Worm (Caenorhabditis elegans) whole organism, young adult: ENCODE measurements around the gene mlc-2.

Experiments
- B0019.2 ChIP-seq: fragments of 200-800 bp; sonication (Bioruptor generic); conservative IDR thresholded peaks from 2 replicates; pipeline ENCODE4 v1.3.6; 2022; ENCODE audit warnings: missing genetic modification reagents, missing genetic modification characterization, missing compliant biosample characterization
- B0035.1 ChIP-seq: sonication (generic microtip); optimal IDR thresholded peaks from 2 replicates; lab custom pipeline; 2016; ENCODE audit warnings: missing genetic modification characterization, mild to moderate bottlenecking, missing compliant biosample characterization, missing genotype, missing genetic modification reagents
- C17E4.6 ChIP-seq: fragments of 200-800 bp; sonication (Bioruptor generic); IDR thresholded peaks from 2 replicates; pipeline ENCODE4 v1.3.6; 2022; ENCODE audit warnings: missing genetic modification reagents, missing genetic modification characterization, missing compliant biosample characterization
- F22D6.2 ChIP-seq: sonication (generic microtip); optimal IDR thresholded peaks from 2 replicates; lab custom pipeline; 2016; ENCODE audit warnings: mild to moderate bottlenecking, missing genetic modification characterization, missing compliant biosample characterization
- F33H1.4 ChIP-seq: fragments of 200-800 bp; sonication (Bioruptor generic); IDR thresholded peaks from 2 replicates; pipeline ENCODE4 v1.3.6; 2022; ENCODE audit warnings: missing genetic modification reagents, missing genetic modification characterization, missing compliant biosample characterization
- F57A8.1 ChIP-seq: fragments of 200-800 bp; sonication (Bioruptor generic); optimal IDR thresholded peaks from 2 replicates; lab custom pipeline; 2018; ENCODE audit warnings: mild to moderate bottlenecking, missing genetic modification characterization, moderate library complexity, missing compliant biosample characterization
- T26A5.8 ChIP-seq: sonication (generic microtip); optimal IDR thresholded peaks from 2 replicates; lab custom pipeline; 2016; ENCODE audit warnings: missing genetic modification characterization, missing compliant biosample characterization
- ZK185.1 ChIP-seq: sonication (generic microtip); optimal IDR thresholded peaks from 2 replicates; lab custom pipeline; 2016; ENCODE audit warnings: mild to moderate bottlenecking, missing genetic modification characterization, missing compliant biosample characterization; ENCODE audit not compliant: poor library complexity, severe bottlenecking
- akir-1 ChIP-seq: fragments of 200-800 bp; sonication (Bioruptor generic); optimal IDR thresholded peaks from 2 replicates; lab custom pipeline; 2018; ENCODE audit warnings: mild to moderate bottlenecking, missing genetic modification characterization, moderate library complexity, missing compliant biosample characterization
- attf-5 ChIP-seq: fragments of 200-800 bp; sonication (Bioruptor generic); optimal IDR thresholded peaks from 2 replicates; lab custom pipeline; 2018; ENCODE audit warnings: mild to moderate bottlenecking, missing genetic modification characterization, missing compliant biosample characterization
- attf-6 ChIP-seq: fragments of 200-800 bp; sonication (Bioruptor generic); IDR thresholded peaks from 2 replicates; pipeline ENCODE4 v1.3.6; 2022; ENCODE audit warnings: missing genetic modification reagents, missing genetic modification characterization, missing compliant biosample characterization
- ceh-100 ChIP-seq: fragments of 200-800 bp; sonication (Bioruptor generic); IDR thresholded peaks from 2 replicates; pipeline ENCODE4 v1.3.6; 2022; ENCODE audit warnings: missing genetic modification reagents, missing genetic modification characterization, missing compliant biosample characterization
- ceh-27 ChIP-seq: fragments of 200-800 bp; sonication (Bioruptor generic); optimal IDR thresholded peaks from 2 replicates; lab custom pipeline; 2018; ENCODE audit warnings: mild to moderate bottlenecking, missing genetic modification characterization, moderate library complexity, missing compliant biosample characterization
- dpff-1 ChIP-seq: sonication (generic microtip); optimal IDR thresholded peaks from 2 replicates; lab custom pipeline; 2017; ENCODE audit warnings: mild to moderate bottlenecking, missing genetic modification characterization, missing compliant biosample characterization
- egl-18 ChIP-seq: fragments of 200-800 bp; sonication (Bioruptor generic); IDR thresholded peaks from 2 replicates; pipeline ENCODE4 v1.3.6; 2022; ENCODE audit warnings: missing genetic modification reagents, missing genetic modification characterization, missing compliant biosample characterization
- ets-4 ChIP-seq: fragments of 200-800 bp; sonication (Bioruptor generic); optimal IDR thresholded peaks from 2 replicates; lab custom pipeline; 2018; ENCODE audit warnings: mild to moderate bottlenecking, missing genetic modification characterization, missing compliant biosample characterization
- fkh-3 ChIP-seq: sonication (generic microtip); optimal IDR thresholded peaks from 2 replicates; lab custom pipeline; 2016; ENCODE audit warnings: mild to moderate bottlenecking, missing genetic modification characterization, missing compliant biosample characterization
- hlh-12 ChIP-seq: sonication (generic microtip); optimal IDR thresholded peaks from 2 replicates; lab custom pipeline; 2016; ENCODE audit warnings: missing genetic modification characterization, missing compliant biosample characterization
- hrde-1 ChIP-seq: sonication (generic microtip); optimal IDR thresholded peaks from 2 replicates; lab custom pipeline; 2016; ENCODE audit warnings: missing genetic modification characterization, mild to moderate bottlenecking, missing compliant biosample characterization, moderate library complexity, missing genotype, missing genetic modification reagents, borderline replicate concordance
- hsf-1 ChIP-seq: fragments of 200-800 bp; sonication (Bioruptor generic); IDR thresholded peaks from 2 replicates; pipeline ENCODE4 v1.3.6; 2022; ENCODE audit warnings: missing genetic modification reagents, missing genetic modification characterization, missing compliant biosample characterization
- lag-1 ChIP-seq: fragments of 200-800 bp; sonication (Bioruptor generic); IDR thresholded peaks from 2 replicates; pipeline ENCODE4 v1.3.6; 2022; ENCODE audit warnings: missing genetic modification reagents, missing genetic modification characterization, missing compliant biosample characterization
- let-607 ChIP-seq, 2 experiments: fragments of 200-800 bp in 1 of 2; sonication (Bioruptor generic) in 1 of 2; sonication (generic microtip) in 1 of 2; optimal IDR thresholded peaks; 2 replicates each; lab custom pipeline; 2016 to 2018; ENCODE audit warnings: mild to moderate bottlenecking in 2 of 2, missing compliant biosample characterization in 2 of 2, missing genetic modification characterization in 2 of 2, moderate library complexity in 2 of 2, missing genotype in 1 of 2
- lir-1 ChIP-seq: fragments of 200-800 bp; sonication (Bioruptor generic); conservative IDR thresholded peaks from 2 replicates; pipeline ENCODE4 v1.3.6; 2022; ENCODE audit warnings: missing genetic modification reagents, missing genetic modification characterization, missing compliant biosample characterization
- madf-3 ChIP-seq: fragments of 200-800 bp; sonication (Bioruptor generic); IDR thresholded peaks from 2 replicates; pipeline ENCODE4 v1.3.6; 2022; ENCODE audit warnings: missing genetic modification reagents, missing genetic modification characterization, missing compliant biosample characterization
- madf-8 ChIP-seq: fragments of 200-800 bp; sonication (Bioruptor generic); conservative IDR thresholded peaks from 2 replicates; pipeline ENCODE4 v1.3.6; 2022; ENCODE audit warnings: missing genetic modification reagents, missing genetic modification characterization, missing compliant biosample characterization
- mcd-1 ChIP-seq: fragments of 200-800 bp; sonication (Bioruptor generic); IDR thresholded peaks from 2 replicates; pipeline ENCODE4 v1.3.6; 2022; ENCODE audit warnings: missing genetic modification reagents, missing genetic modification characterization, missing compliant biosample characterization
- mxl-1 ChIP-seq: sonication (generic microtip); optimal IDR thresholded peaks from 2 replicates; lab custom pipeline; 2016; ENCODE audit warnings: missing genetic modification characterization, missing compliant biosample characterization
- nhr-80 ChIP-seq: sonication (generic microtip); optimal IDR thresholded peaks from 2 replicates; lab custom pipeline; 2016; ENCODE audit warnings: missing genetic modification characterization, missing compliant biosample characterization
- pbrm-1 ChIP-seq: fragments of 200-800 bp; sonication (Bioruptor generic); IDR thresholded peaks from 2 replicates; pipeline ENCODE4 v1.3.6; 2022; ENCODE audit warnings: missing genetic modification reagents, missing genetic modification characterization, missing compliant biosample characterization
- rcor-1 ChIP-seq: fragments of 200-800 bp; sonication (Bioruptor generic); IDR thresholded peaks from 2 replicates; pipeline ENCODE4 v1.3.6; 2022; ENCODE audit warnings: missing genetic modification reagents, missing genetic modification characterization, missing compliant biosample characterization
- repo-1 ChIP-seq: sonication (generic microtip); optimal IDR thresholded peaks from 2 replicates; lab custom pipeline; 2017; ENCODE audit warnings: mild to moderate bottlenecking, missing genetic modification characterization, missing compliant biosample characterization
- sdz-38 ChIP-seq: sonication (generic microtip); optimal IDR thresholded peaks from 2 replicates; lab custom pipeline; 2016; ENCODE audit warnings: missing genotype, missing genetic modification characterization, missing compliant biosample characterization
- snpc-1.1 ChIP-seq: sonication (generic microtip); optimal IDR thresholded peaks from 2 replicates; lab custom pipeline; 2017; ENCODE audit warnings: missing genetic modification characterization, mild to moderate bottlenecking, missing compliant biosample characterization, antibody characterized with exemption, moderate library complexity, missing genotype, missing genetic modification reagents; ENCODE audit not compliant: insufficient read depth
- unc-62 ChIP-seq: fragments of 150-350 bp; optimal IDR thresholded peaks from 2 replicates; lab custom pipeline; 2014; ENCODE audit warnings: missing biosample characterization, missing genetic modification reagents, missing genetic modification characterization
- xnd-1 ChIP-seq: sonication (generic microtip); optimal IDR thresholded peaks from 2 replicates; lab custom pipeline; 2016; ENCODE audit warnings: missing genotype, missing genetic modification reagents, missing genetic modification characterization, missing compliant biosample characterization
- ztf-18 ChIP-seq: sonication (generic microtip); optimal IDR thresholded peaks from 2 replicates; lab custom pipeline; 2016; ENCODE audit warnings: missing genotype, mild to moderate bottlenecking, missing genetic modification characterization, missing compliant biosample characterization
- ztf-25 ChIP-seq: fragments of 200-800 bp; sonication (Bioruptor generic); IDR thresholded peaks from 2 replicates; pipeline ENCODE4 v1.3.6; 2022; ENCODE audit warnings: missing genetic modification reagents, missing genetic modification characterization, missing compliant biosample characterization
- ztf-3 ChIP-seq: fragments of 200-800 bp; sonication (Bioruptor generic); optimal IDR thresholded peaks from 2 replicates; lab custom pipeline; 2018; ENCODE audit warnings: mild to moderate bottlenecking, missing genetic modification characterization, missing compliant biosample characterization

The mlc-2 gene

DNA sequence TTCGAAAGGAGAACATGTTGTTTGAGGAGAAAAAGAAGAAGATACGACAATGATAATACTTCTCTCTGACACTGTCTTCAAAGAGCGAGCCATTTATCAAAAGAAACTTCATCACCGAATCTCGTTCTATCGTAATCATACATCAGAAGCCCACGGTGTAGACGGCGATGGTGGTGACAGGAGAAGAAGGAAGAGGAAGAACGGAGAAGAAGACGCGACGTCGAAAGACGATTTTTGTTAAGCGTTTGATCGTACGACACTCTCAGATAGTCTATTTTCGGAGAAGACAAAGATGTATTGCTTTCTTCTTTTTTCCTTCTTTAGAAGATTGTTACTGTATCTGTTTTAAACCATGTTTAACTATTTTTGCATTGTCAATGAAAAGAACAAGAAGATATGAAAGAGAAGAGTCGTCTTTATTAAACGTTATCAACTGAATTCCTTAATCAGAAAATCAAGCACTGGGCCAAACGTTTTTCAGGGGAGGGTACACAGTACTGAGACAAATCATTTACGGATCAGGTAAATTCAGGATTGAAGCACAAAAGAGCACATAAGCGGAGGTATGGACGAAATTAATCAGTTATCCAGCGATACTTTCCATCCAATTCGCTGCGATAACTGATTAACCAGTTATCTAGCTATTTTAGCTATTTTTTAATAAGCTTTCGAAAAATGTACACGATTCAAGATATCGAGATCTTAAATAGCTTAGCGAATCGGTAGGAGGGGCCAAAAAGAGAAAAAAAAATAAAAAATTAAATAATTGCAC lies 36.4 kb downstream of the mlc-2 start (continued):
- TF ChIP-seq mxl-1, result no peak
- TF ChIP-seq madf-3 (GFP tag; lab: Robert Waterston, UW), result no peak
- TF ChIP-seq lag-1 (GFP tag; lab: Robert Waterston, UW), result no peak
- TF ChIP-seq attf-6 (GFP tag; lab: Robert Waterston, UW), result no peak
- TF ChIP-seq F22D6.2, result no peak
- TF ChIP-seq T26A5.8 (tag; lab: Kevin White, UChicago), result no peak
- no peak for TF ChIP-seq egl-18 (GFP tag; lab: Robert Waterston, UW)
- no peak for TF ChIP-seq unc-62
- no peak for TF ChIP-seq F57A8.1 (GFP tag; lab: Kevin White, UChicago)
- no peak for TF ChIP-seq hrde-1
- TF ChIP-seq ZK185.1 (tag; lab: Kevin White, UChicago), result peak; percentile 28
- no peak for TF ChIP-seq C17E4.6 (GFP tag; lab: Robert Waterston, UW)
- no peak for TF ChIP-seq attf-5 (GFP tag; lab: Kevin White, UChicago)
- no peak for TF ChIP-seq snpc-1.1 (tag; lab: Kevin White, UChicago)
- TF ChIP-seq fkh-3, result no peak
- TF ChIP-seq B0019.2 (GFP tag; lab: Robert Waterston, UW), result no peak
- 0 out of 2 replicates have a peak, but pooled peaks have one; percentile 3 for TF ChIP-seq mcd-1
- no peak for TF ChIP-seq ztf-25
- TF ChIP-seq ceh-27 (GFP tag; lab: Kevin White, UChicago), result no peak
- no peak for TF ChIP-seq rcor-1 (GFP tag; lab: Robert Waterston, UW)
- TF ChIP-seq sdz-38, result no peak
- TF ChIP-seq hsf-1 (GFP tag; lab: Robert Waterston, UW), result no peak
- TF ChIP-seq xnd-1 (tag; lab: Kevin White, UChicago), result no peak
- TF ChIP-seq lir-1 (GFP tag; lab: Robert Waterston, UW), result no peak
- TF ChIP-seq nhr-80 (tag; lab: Kevin White, UChicago), result no peak
- TF ChIP-seq let-607 (tag; optimal IDR thresholded peaks at IDR 0.05; lab: Kevin White, UChicago), result no peak
- no peak for TF ChIP-seq ceh-100
- TF ChIP-seq akir-1 (GFP tag; lab: Kevin White, UChicago), result no peak
- no peak for TF ChIP-seq hlh-12
- no peak for TF ChIP-seq F33H1.4
- TF ChIP-seq B0035.1 (tag; lab: Kevin White, UChicago), result no peak

- TF ChIP-seq pbrm-1 (GFP tag; lab: Robert Waterston, UW) (no peak), repo-1 (no peak), egl-18 (GFP tag; lab: Robert Waterston, UW) (no peak), ets-4 (no peak), ztf-18 (tag; lab: Kevin White, UChicago) (no peak), lag-1 (GFP tag; lab: Robert Waterston, UW) (no peak), unc-62 (no peak), dpff-1 (tag; lab: Kevin White, UChicago) (no peak), xnd-1 (tag; lab: Kevin White, UChicago) (no peak)
These were observed 38.8 kb downstream of the mlc-2 start for ce11 chrX:17417505-17418004.

DNA sequence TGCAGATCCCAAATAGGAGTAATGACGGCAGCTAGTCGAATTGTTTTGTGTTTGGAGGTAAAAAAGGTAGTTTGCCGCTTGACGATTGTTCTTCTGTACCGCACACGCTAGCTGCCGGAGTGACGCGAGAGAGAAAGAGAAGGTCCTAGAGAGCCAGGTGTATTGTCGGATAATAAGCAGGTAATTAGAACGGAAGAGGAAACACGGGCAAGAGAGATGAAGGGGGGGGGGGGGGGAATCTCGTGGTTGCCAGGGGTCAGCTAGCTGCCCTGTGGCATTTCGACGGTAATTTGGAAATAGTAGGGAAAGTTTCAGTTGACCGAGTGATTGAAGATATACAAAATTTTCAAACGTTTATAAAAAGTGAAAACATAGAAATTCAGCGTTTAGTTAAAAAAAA lies 42.5 kb downstream of the mlc-2 start, which contains the start of gene crb-1:
Gene crb-1 (minus strand): TSS at position 147 of the 400 bp plus-strand sequence.
- TF ChIP-seq madf-8 (GFP tag; lab: Robert Waterston, UW) (no peak), ztf-3 (no peak), F22D6.2 (no peak)
- TF ChIP-seq, all 124 proteins: peak for 0
